Worm (Caenorhabditis elegans): ENCODE measurements around the gene Y54G2A.40.

ce11 chrIV:2885260-2885659, 39.0 kb downstream of the Y54G2A.40 start:
- no peak for TF ChIP-seq unc-39 (tag; optimal IDR thresholded peaks at IDR 0.05)
- TF ChIP-seq zag-1 (tag; optimal IDR thresholded peaks at IDR 0.05): no peak
- no peak for TF ChIP-seq fkh-10 (GFP tag; optimal IDR thresholded peaks at IDR 0.05)
- TF ChIP-seq ama-1 (optimal IDR thresholded peaks at IDR 0.05): no peak
